Fruit fly (Drosophila melanogaster): ENCODE data around the gene bab2.

- peak; percentile 2 for TF ChIP-seq Hr83 (GFP tag; optimal IDR thresholded peaks at IDR 0.05; ENCODE audit: poor library complexity, severe bottlenecking)
- no peak for TF ChIP-seq OdsH (GFP tag; optimal IDR thresholded peaks at IDR 0.05)
Measured at dm6 chr3L:1092853-1093838, 83.9 kb downstream of the bab2 start.

All from whole organism, wandering third instar larva.